Fruit fly (Drosophila melanogaster) whole organism, embryonic: ENCODE measurements around the gene CG43645.

Experiments
- Ada2b ChIP-seq: fragments of 200-800 bp; sonication (Bioruptor generic); IDR thresholded peaks from 2 replicates; pipeline ENCODE4 v1.3.6; 2022; ENCODE audit warnings: missing biosample characterization, missing genetic modification characterization
- Blimp-1 ChIP-seq: fragments of 200-800 bp; sonication (Bioruptor generic); optimal IDR thresholded peaks from 3 replicates; lab custom pipeline; 2018; ENCODE audit warnings: missing biosample characterization, missing genetic modification characterization, mild to moderate bottlenecking, moderate library complexity, missing genetic modification reagents
- CG10209 ChIP-seq: fragments of 200-800 bp; sonication (Bioruptor generic); optimal IDR thresholded peaks from 3 replicates; lab custom pipeline; 2017; ENCODE audit warnings: missing biosample characterization, mild to moderate bottlenecking, missing genetic modification characterization, missing genetic modification reagents
- CG10431 ChIP-seq: fragments of 200-800 bp; sonication (Bioruptor generic); optimal IDR thresholded peaks from 3 replicates; lab custom pipeline; 2018; ENCODE audit warnings: missing biosample characterization, mild to moderate bottlenecking, missing genetic modification characterization
- CG10543 ChIP-seq: fragments of 200-800 bp; sonication (Bioruptor generic); optimal IDR thresholded peaks from 3 replicates; lab custom pipeline; 2017; ENCODE audit warnings: missing biosample characterization, mild to moderate bottlenecking, missing genetic modification characterization, moderate library complexity
- CG15073 ChIP-seq: fragments of 200-800 bp; sonication (Bioruptor generic); optimal IDR thresholded peaks from 2 replicates; lab custom pipeline; 2016; ENCODE audit warnings: missing biosample characterization, missing genetic modification characterization
- CG15696 ChIP-seq: fragments of 200-800 bp; sonication (Bioruptor generic); optimal IDR thresholded peaks from 2 replicates; lab custom pipeline; 2019; ENCODE audit warnings: missing biosample characterization, mild to moderate bottlenecking, missing genetic modification characterization, moderate library complexity
- CG16813 ChIP-seq: fragments of 200-800 bp; sonication (Bioruptor generic); IDR thresholded peaks from 3 replicates; pipeline ENCODE4 v1.3.6; 2022; ENCODE audit warnings: missing biosample characterization, missing genetic modification characterization; ENCODE audit not compliant: partially characterized antibody
- CG17385 ChIP-seq: fragments of 200-800 bp; sonication (Bioruptor generic); optimal IDR thresholded peaks from 3 replicates; lab custom pipeline; 2018; ENCODE audit warnings: missing biosample characterization, mild to moderate bottlenecking, missing genetic modification characterization
- CG18011 ChIP-seq: fragments of 200-800 bp; sonication (Bioruptor generic); optimal IDR thresholded peaks from 2 replicates; lab custom pipeline; 2017; ENCODE audit warnings: missing biosample characterization, missing genetic modification characterization, mild to moderate bottlenecking, moderate library complexity, missing genotype
- CG2120 ChIP-seq: fragments of 200-800 bp; sonication (Bioruptor generic); optimal IDR thresholded peaks from 3 replicates; lab custom pipeline; 2016; ENCODE audit warnings: missing biosample characterization, missing genetic modification characterization
- CG3163 ChIP-seq: fragments of 200-800 bp; sonication (Bioruptor generic); optimal IDR thresholded peaks from 3 replicates; lab custom pipeline; 2016; ENCODE audit warnings: missing biosample characterization, missing genetic modification characterization
- CG8388 ChIP-seq: fragments of 200-800 bp; sonication (Bioruptor generic); optimal IDR thresholded peaks from 2 replicates; lab custom pipeline; 2019; ENCODE audit warnings: missing biosample characterization, mild to moderate bottlenecking, missing genetic modification characterization, moderate library complexity
- CG8478 ChIP-seq: fragments of >200 bp; optimal IDR thresholded peaks from 2 replicates; lab custom pipeline; 2018
- CrebB ChIP-seq: fragments of 200-800 bp; sonication (Bioruptor generic); optimal IDR thresholded peaks from 3 replicates; lab custom pipeline; 2018; ENCODE audit warnings: missing biosample characterization, mild to moderate bottlenecking, missing genetic modification characterization
- Dll ChIP-seq: fragments of 200-800 bp; sonication (Bioruptor generic); IDR thresholded peaks from 4 replicates; pipeline ENCODE4 v1.3.6; 2022; ENCODE audit warnings: missing biosample characterization, missing genetic modification characterization; ENCODE audit not compliant: partially characterized antibody
- E2f2 ChIP-seq: fragments of 200-800 bp; sonication (Bioruptor generic); IDR thresholded peaks from 2 replicates; pipeline ENCODE4 v1.3.6; 2022; ENCODE audit warnings: missing biosample characterization, missing genetic modification characterization
- Fer2 ChIP-seq: fragments of 200-800 bp; sonication (Bioruptor generic); optimal IDR thresholded peaks from 2 replicates; lab custom pipeline; 2018; ENCODE audit warnings: missing biosample characterization, mild to moderate bottlenecking, missing genetic modification characterization, moderate library complexity
- Gug ChIP-seq: fragments of 200-800 bp; sonication (Bioruptor generic); IDR thresholded peaks from 4 replicates; pipeline ENCODE4 v1.3.6; 2022; ENCODE audit warnings: missing biosample characterization, missing genetic modification characterization
- HmgZ ChIP-seq: fragments of 200-800 bp; sonication (Bioruptor generic); optimal IDR thresholded peaks from 2 replicates; lab custom pipeline; 2018; ENCODE audit warnings: missing biosample characterization, mild to moderate bottlenecking, missing genetic modification characterization
- Mad ChIP-seq: fragments of 200-800 bp; sonication (Bioruptor generic); optimal IDR thresholded peaks from 2 replicates; lab custom pipeline; 2016; ENCODE audit warnings: missing biosample characterization, missing genetic modification characterization
- Med ChIP-seq: fragments of 200-800 bp; sonication (Bioruptor generic); peaks from one replicate; lab custom pipeline; 2016; ENCODE audit warnings: missing biosample characterization, missing genetic modification characterization, mild to moderate bottlenecking, inconsistent platforms, moderate library complexity
- Meics ChIP-seq: fragments of 200-800 bp; sonication (Bioruptor generic); optimal IDR thresholded peaks from 2 replicates; lab custom pipeline; 2017; ENCODE audit warnings: missing biosample characterization, mild to moderate bottlenecking, missing genetic modification characterization
- NC2α ChIP-seq: fragments of 200-800 bp; sonication (Bioruptor generic); optimal IDR thresholded peaks from 2 replicates; lab custom pipeline; 2016; ENCODE audit warnings: missing biosample characterization, missing genetic modification characterization
- Pdp1 ChIP-seq, 2 experiments: fragments of 200-800 bp; sonication (Bioruptor generic); optimal IDR thresholded peaks; 3 replicates each; lab custom pipeline; 2016; ENCODE audit warnings: missing biosample characterization in 2 of 2, missing genetic modification characterization in 2 of 2, mild to moderate bottlenecking in 1 of 2, moderate library complexity in 1 of 2
- Side ChIP-seq: fragments of 200-800 bp; sonication (Bioruptor generic); optimal IDR thresholded peaks from 2 replicates; lab custom pipeline; 2016; ENCODE audit warnings: missing biosample characterization, missing genetic modification characterization
- Sin3A ChIP-seq: fragments of >200 bp; optimal IDR thresholded peaks from 2 replicates; lab custom pipeline; 2018
- Sry-δ ChIP-seq: fragments of 200-800 bp; sonication (Bioruptor generic); optimal IDR thresholded peaks from 2 replicates; lab custom pipeline; 2016; ENCODE audit warnings: missing biosample characterization, missing genetic modification characterization
- Ssrp ChIP-seq: fragments of 200-800 bp; sonication (Bioruptor generic); optimal IDR thresholded peaks from 2 replicates; lab custom pipeline; 2018; ENCODE audit warnings: missing biosample characterization, mild to moderate bottlenecking, missing genetic modification characterization, moderate library complexity
- Stat92E ChIP-seq, 3 experiments: fragments of >200 bp in 2 of 3; fragments of 200-800 bp in 1 of 3; sonication (Bioruptor generic) in 1 of 3; optimal IDR thresholded peaks; 2 replicates each; lab custom pipeline; 2017 to 2019; ENCODE audit warnings: missing biosample characterization in 3 of 3, missing genetic modification characterization in 3 of 3, mild to moderate bottlenecking in 1 of 3, moderate library complexity in 1 of 3
- Trl ChIP-seq, 3 experiments: fragments of >200 bp in 2 of 3; fragments of 200-800 bp in 1 of 3; sonication (Bioruptor generic) in 1 of 3; optimal IDR thresholded peaks; 2 replicates in 1 of 3; 3 replicates in 2 of 3; lab custom pipeline; 2016 to 2017; ENCODE audit warnings: missing biosample characterization in 1 of 3, missing genetic modification characterization in 1 of 3
- YL-1 ChIP-seq: fragments of 200-800 bp; sonication (Bioruptor generic); optimal IDR thresholded peaks from 3 replicates; lab custom pipeline; 2017; ENCODE audit warnings: missing biosample characterization, mild to moderate bottlenecking, missing genetic modification characterization
- bcd ChIP-seq: fragments of 200-800 bp; sonication (Bioruptor generic); optimal IDR thresholded peaks from 2 replicates; lab custom pipeline; 2017; ENCODE audit warnings: missing biosample characterization, mild to moderate bottlenecking, missing genetic modification characterization
- br ChIP-seq: fragments of >200 bp; optimal IDR thresholded peaks from 2 replicates; lab custom pipeline; 2017
- cg ChIP-seq: fragments of 200-800 bp; sonication (Bioruptor generic); optimal IDR thresholded peaks from 3 replicates; lab custom pipeline; 2019; ENCODE audit warnings: missing biosample characterization, mild to moderate bottlenecking, missing genetic modification characterization, moderate library complexity
- chif ChIP-seq, 2 experiments: fragments of 200-800 bp; sonication (Bioruptor generic); optimal IDR thresholded peaks; 3 replicates each; lab custom pipeline; 2016; ENCODE audit warnings: missing biosample characterization in 2 of 2, missing genetic modification characterization in 2 of 2
- cwo ChIP-seq: fragments of 200-800 bp; sonication (Bioruptor generic); optimal IDR thresholded peaks from 3 replicates; lab custom pipeline; 2017; ENCODE audit warnings: missing biosample characterization, missing genetic modification characterization, mild to moderate bottlenecking, moderate library complexity, missing genetic modification reagents
- fd102C ChIP-seq: fragments of 200-800 bp; sonication (Bioruptor generic); optimal IDR thresholded peaks from 2 replicates; lab custom pipeline; 2018; ENCODE audit warnings: missing biosample characterization, mild to moderate bottlenecking, missing genetic modification characterization, moderate library complexity
- gfzf ChIP-seq: fragments of 200-800 bp; sonication (Bioruptor generic); optimal IDR thresholded peaks from 2 replicates; lab custom pipeline; 2016; ENCODE audit warnings: missing biosample characterization, mild to moderate bottlenecking, missing genetic modification characterization, moderate library complexity
- grau ChIP-seq: fragments of 200-800 bp; optimal IDR thresholded peaks from 3 replicates; lab custom pipeline; 2019; ENCODE audit warnings: missing biosample characterization, mild to moderate bottlenecking, missing genetic modification characterization, moderate library complexity
- inv ChIP-seq: fragments of 200-800 bp; sonication (Bioruptor generic); IDR thresholded peaks from 2 replicates; pipeline ENCODE4 v1.3.6; 2022; ENCODE audit warnings: missing biosample characterization, missing genetic modification characterization; ENCODE audit not compliant: partially characterized antibody
- pum ChIP-seq: fragments of 200-800 bp; sonication (Bioruptor generic); optimal IDR thresholded peaks from 2 replicates; lab custom pipeline; 2016; ENCODE audit warnings: missing biosample characterization, missing genetic modification characterization
- sd ChIP-seq: fragments of 200-800 bp; sonication (Bioruptor generic); optimal IDR thresholded peaks from 3 replicates; lab custom pipeline; 2018; ENCODE audit warnings: missing biosample characterization, mild to moderate bottlenecking, missing genetic modification characterization, moderate library complexity
- sisA ChIP-seq: fragments of 200-800 bp; sonication (Bioruptor generic); IDR thresholded peaks from 2 replicates; pipeline ENCODE4 v1.3.6; 2022; ENCODE audit warnings: missing biosample characterization, missing genetic modification characterization
- stwl ChIP-seq: fragments of 200-800 bp; sonication (Bioruptor generic); optimal IDR thresholded peaks from 3 replicates; lab custom pipeline; 2018; ENCODE audit warnings: missing biosample characterization, mild to moderate bottlenecking, missing genetic modification characterization, moderate library complexity
- wdn ChIP-seq: fragments of 200-800 bp; sonication (Bioruptor generic); IDR thresholded peaks from 2 replicates; pipeline ENCODE4 v1.3.6; 2022; ENCODE audit warnings: missing biosample characterization, missing genetic modification characterization
- zfh1 ChIP-seq: fragments of 200-800 bp; sonication (Bioruptor generic); IDR thresholded peaks from 3 replicates; pipeline ENCODE4 v1.3.6; 2022; ENCODE audit warnings: missing biosample characterization, missing genetic modification characterization

Gene CG43645

DNA sequence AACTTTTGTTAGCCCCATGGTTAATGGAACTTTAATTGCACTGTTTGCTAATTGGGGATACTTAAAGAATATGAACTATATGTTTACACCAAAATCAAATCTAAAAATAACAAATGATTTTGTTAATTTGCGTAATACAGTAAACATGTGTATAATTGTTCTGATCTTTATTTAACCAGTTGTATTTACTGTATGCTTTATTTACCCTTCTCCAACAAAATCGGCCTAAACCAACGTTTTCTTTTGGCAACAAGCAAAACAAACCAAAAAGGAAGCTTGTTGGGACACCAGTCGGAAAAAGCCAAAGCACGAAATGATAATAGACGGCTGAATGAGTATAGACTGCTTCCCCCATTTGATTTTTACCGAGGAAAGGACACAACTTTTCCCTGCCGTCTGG lies 14.9 kb upstream of the CG43645 start (continued):
- TF ChIP-seq wdn (GFP tag; lab: Robert Waterston, UW) (peak; percentile 47; the same call in 1 of the 2 replicates), Fer2 (tag; lab: Kevin White, UChicago) (peak; percentile 74), Side (GFP tag; lab: Kevin White, UChicago) (peak; percentile 15)

DNA sequence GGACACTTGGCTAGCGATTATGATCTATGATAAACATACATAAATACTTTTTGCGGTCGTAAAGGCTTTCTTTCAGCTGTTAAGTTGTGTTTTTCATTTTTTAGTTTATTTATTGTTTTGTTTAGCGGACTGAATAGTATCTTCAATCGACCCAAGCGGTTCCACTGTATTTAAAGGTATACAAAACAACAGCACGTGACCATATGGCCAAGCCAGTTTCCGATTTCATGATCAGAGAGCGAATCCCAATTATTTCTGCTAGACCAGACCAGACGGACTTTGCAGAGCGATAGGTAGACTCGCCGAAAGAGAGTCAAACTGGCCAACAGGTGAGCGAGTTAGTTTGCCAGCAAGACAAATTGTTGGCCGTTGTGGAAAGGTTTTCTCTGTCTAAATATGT lies 14.0 kb upstream of the CG43645 start, which contains the start of gene Sgt:
Gene Sgt, plus strand, starts transcription at position 80 of the 400 bp plus-strand sequence.
- TF ChIP-seq Mad (no peak), zfh1 (GFP tag; lab: Robert Waterston, UW) (no peak), sisA (GFP tag; lab: Robert Waterston, UW) (no peak), fd102C (GFP tag; lab: Kevin White, UChicago) (no peak), CG8388 (GFP tag; lab: Kevin White, UChicago) (no peak), CG2120 (GFP tag; lab: Kevin White, UChicago) (peak; percentile 11), inv (no peak), Sry-δ (GFP tag; lab: Kevin White, UChicago) (no peak), CG18011 (GFP tag; lab: Kevin White, UChicago) (peak; percentile 10), Ssrp (tag; lab: Kevin White, UChicago) (no peak), CG3163 (GFP tag; lab: Kevin White, UChicago) (peak; percentile 29), br (no peak), HmgZ (peak; percentile 11), Med (no peak), E2f2 (GFP tag; lab: Robert Waterston, UW) (no peak), CG10543 (no peak), Gug (no peak), chif (GFP tag; optimal IDR thresholded peaks at IDR 0.05; lab: Kevin White, UChicago) (no peak), grau (tag; lab: Kevin White, UChicago) (peak; percentile 4), Trl (optimal IDR thresholded peaks at IDR 0.05; lab: Kevin White, UChicago) (peak; percentile 41 to 59), Trl (GFP tag; optimal IDR thresholded peaks at IDR 0.05; lab: Kevin White, UChicago) (no peak), Ada2b (no peak), cwo (GFP tag; lab: Kevin White, UChicago) (peak; percentile 93), Meics (no peak), CG8478 (lab: Kevin White, UChicago) (no peak), CG10431 (GFP tag; lab: Kevin White, UChicago) (no peak), cg (GFP tag; lab: Kevin White, UChicago) (peak; percentile 37), CG15073 (no peak), pum (no peak)

DNA sequence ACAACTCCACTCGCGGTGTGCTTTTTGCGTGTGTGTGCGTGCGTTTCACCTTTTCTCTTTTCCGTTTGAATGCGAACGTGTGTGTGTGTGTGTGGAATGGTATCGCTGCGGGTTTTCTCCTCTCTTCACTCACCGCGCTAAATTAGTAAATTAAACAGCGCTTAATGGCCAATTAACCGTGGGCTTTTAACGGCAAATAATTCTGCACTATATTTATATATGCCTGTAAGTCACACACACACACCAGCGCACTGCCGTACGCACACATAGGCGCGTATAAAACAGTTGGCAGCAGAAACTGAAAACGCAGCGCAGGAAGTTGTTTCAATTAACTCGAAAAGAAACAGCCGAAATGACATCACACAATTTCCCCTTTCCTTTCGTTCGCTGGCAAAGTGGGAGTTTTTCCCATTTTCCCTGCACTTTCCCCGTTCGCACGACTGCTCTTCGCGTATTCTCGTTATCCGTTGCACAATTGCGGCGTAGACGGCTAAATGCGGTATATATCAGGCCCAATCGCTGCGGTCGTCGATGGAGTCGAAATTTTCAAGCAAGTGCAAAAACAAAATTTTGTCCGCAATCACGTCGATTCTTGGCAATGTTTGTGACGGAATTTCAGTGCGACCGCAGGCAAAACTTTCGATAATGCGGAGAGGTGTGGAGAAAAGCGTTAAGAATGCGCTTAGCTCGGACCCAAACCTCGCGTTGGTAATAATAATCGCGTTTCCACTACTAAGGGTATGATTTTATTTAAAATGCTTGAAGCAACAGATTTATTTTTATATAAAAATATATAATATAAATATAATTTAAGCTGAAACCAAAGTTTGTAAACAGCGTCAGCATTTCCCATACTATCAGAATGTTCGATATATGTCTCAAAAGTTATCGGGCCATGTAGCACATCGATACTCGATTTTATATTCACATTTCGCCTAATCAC lies 12.7 kb upstream of the CG43645 start, which contains the start of gene BicD:
Gene BicD, minus strand, starts transcription at position 634 of the 943 bp plus-strand sequence.
- TF ChIP-seq CG16813, result peak; percentile 66
- TF ChIP-seq Stat92E (GFP tag; optimal IDR thresholded peaks at IDR 0.05; lab: Kevin White, UChicago), result peak in 1 of 3 experiments; percentile 17
- TF ChIP-seq gfzf (GFP tag; lab: Kevin White, UChicago), result peak; percentile 90
- TF ChIP-seq CG10209 (GFP tag; lab: Kevin White, UChicago), result no peak
- peak; percentile 29 for TF ChIP-seq CG17385
- peak; percentile 2 for TF ChIP-seq Blimp-1
- peak; percentile 79 for TF ChIP-seq stwl (tag; lab: Kevin White, UChicago)
- TF ChIP-seq CG15696 (tag; lab: Kevin White, UChicago), result no peak
- peak; percentile 76 for TF ChIP-seq YL-1 (GFP tag; lab: Kevin White, UChicago)
- peak; percentile 32 for TF ChIP-seq CrebB (tag; lab: Kevin White, UChicago)
- peak; percentile 78 for TF ChIP-seq Dll (GFP tag; lab: Robert Waterston, UW)
- peak; percentile 98 for TF ChIP-seq sd (tag; lab: Kevin White, UChicago)
- TF ChIP-seq NC2α (GFP tag; lab: Kevin White, UChicago), result no peak
- TF ChIP-seq Sin3A, result peak; percentile 9
- no peak for TF ChIP-seq bcd
- TF ChIP-seq Pdp1 (GFP tag; optimal IDR thresholded peaks at IDR 0.05; lab: Kevin White, UChicago), result peak in 1 of 2 experiments; percentile 62
